Worm (Caenorhabditis elegans) whole organism, L4 larva: ENCODE data around the gene atp-2.

Experiments
- F49E8.2 ChIP-seq: sonication (generic microtip); optimal IDR thresholded peaks from 2 replicates; lab custom pipeline; 2016; ENCODE audit warnings: missing compliant biosample characterization, mild to moderate bottlenecking, missing genetic modification characterization, borderline replicate concordance
- ceh-82 ChIP-seq: sonication (generic microtip); optimal IDR thresholded peaks from 2 replicates; lab custom pipeline; 2017; ENCODE audit warnings: missing biosample characterization, missing genetic modification characterization
- egl-27 ChIP-seq: sonication (generic microtip); optimal IDR thresholded peaks from 3 replicates; lab custom pipeline; 2017; ENCODE audit warnings: missing biosample characterization, missing genetic modification reagents, missing genetic modification characterization
- fkh-10 ChIP-seq: fragments of 150-350 bp; optimal IDR thresholded peaks from 2 replicates; lab custom pipeline; 2014; ENCODE audit warnings: missing biosample characterization, missing genetic modification reagents, missing genetic modification characterization
- hlh-30 ChIP-seq: sonication (generic microtip); optimal IDR thresholded peaks from 2 replicates; lab custom pipeline; 2017; ENCODE audit warnings: antibody characterized with exemption, mild to moderate bottlenecking, missing genetic modification characterization, missing compliant biosample characterization; ENCODE audit not compliant: insufficient read depth
- jun-1 ChIP-seq: fragments of 150-350 bp; optimal IDR thresholded peaks from 2 replicates; lab custom pipeline; 2014; ENCODE audit warnings: missing biosample characterization, missing genetic modification reagents, missing genetic modification characterization
- lin-1 ChIP-seq: fragments of 200-800 bp; sonication (Bioruptor generic); IDR thresholded peaks from 2 replicates; pipeline ENCODE4 v1.3.6; 2022; ENCODE audit warnings: missing genetic modification reagents, missing genetic modification characterization, missing compliant biosample characterization
- nhr-237 ChIP-seq: sonication (generic microtip); optimal IDR thresholded peaks from 2 replicates; lab custom pipeline; 2017; ENCODE audit warnings: missing biosample characterization, missing genetic modification characterization
- nhr-41 ChIP-seq: fragments of 200-800 bp; sonication (Bioruptor generic); IDR thresholded peaks from 2 replicates; pipeline ENCODE4 v1.3.6; 2022; ENCODE audit warnings: missing genetic modification reagents, missing genetic modification characterization, missing compliant biosample characterization
- unc-62 ChIP-seq, 3 experiments: fragments of 150-350 bp in 1 of 3; sonication (generic microtip); optimal IDR thresholded peaks in 2 of 3; peaks in 1 of 3; 1 replicate in 1 of 3; 2 replicates in 2 of 3; lab custom pipeline; 2014 to 2017; ENCODE audit warnings: missing biosample characterization in 3 of 3, missing genetic modification characterization in 3 of 3, missing genetic modification reagents in 3 of 3, missing genotype in 1 of 3

ce11 chrIII:5206861-5207414 is 21.3 kb upstream of the atp-2 start, which contains the start of gene morc-1:
- TF ChIP-seq nhr-237, result no peak
- no peak for TF ChIP-seq F49E8.2 (tag; lab: Kevin White, UChicago)
- TF ChIP-seq egl-27 (tag; lab: Kevin White, UChicago), result no peak
- TF ChIP-seq unc-62 (GFP tag; optimal IDR thresholded peaks at IDR 0.05 in 1 of 2; lab: Kevin White, UChicago), result no peak
- no peak for TF ChIP-seq unc-62 (tag; optimal IDR thresholded peaks at IDR 0.05; lab: Kevin White, UChicago)
- TF ChIP-seq fkh-10, result no peak
- TF ChIP-seq jun-1, result no peak
- TF ChIP-seq ceh-82 (tag; lab: Kevin White, UChicago), result no peak
- TF ChIP-seq hlh-30 (tag; lab: Kevin White, UChicago), result no peak
- no peak for TF ChIP-seq nhr-41 (GFP tag; lab: Robert Waterston, UW)
- TF ChIP-seq lin-1 (GFP tag; lab: Robert Waterston, UW), result no peak
